Fruit fly (Drosophila melanogaster) whole organism, embryonic: Measurements from ENCODE around the gene MBD-like.

Source experiments
- Bteb2 ChIP-seq: fragments of 200-800 bp; sonication (Bioruptor generic); optimal IDR thresholded peaks from 2 replicates; lab custom pipeline; 2016; ENCODE audit warnings: missing biosample characterization, missing genetic modification characterization
- CG10209 ChIP-seq: fragments of 200-800 bp; sonication (Bioruptor generic); optimal IDR thresholded peaks from 3 replicates; lab custom pipeline; 2017; ENCODE audit warnings: missing biosample characterization, mild to moderate bottlenecking, missing genetic modification characterization, missing genetic modification reagents
- CG1024 ChIP-seq: fragments of 200-800 bp; sonication (Bioruptor generic); IDR thresholded peaks from 2 replicates; pipeline ENCODE4 v1.3.6; 2022; ENCODE audit warnings: missing biosample characterization, missing genetic modification characterization
- CG10565 ChIP-seq: fragments of 200-800 bp; sonication (Bioruptor generic); optimal IDR thresholded peaks from 3 replicates; lab custom pipeline; 2016; ENCODE audit warnings: missing biosample characterization, mild to moderate bottlenecking, missing genetic modification characterization
- CG10654 ChIP-seq: fragments of 200-800 bp; sonication (Bioruptor generic); optimal IDR thresholded peaks from 2 replicates; lab custom pipeline; 2016; ENCODE audit warnings: missing biosample characterization, missing genetic modification characterization
- CG10959 ChIP-seq: fragments of 200-800 bp; sonication (Bioruptor generic); IDR thresholded peaks from 2 replicates; pipeline ENCODE4 v1.3.6; 2022; ENCODE audit warnings: missing biosample characterization, missing genetic modification characterization
- CG12155 ChIP-seq: fragments of 200-800 bp; sonication (Bioruptor generic); optimal IDR thresholded peaks from 3 replicates; lab custom pipeline; 2016; ENCODE audit warnings: missing biosample characterization, missing genetic modification characterization
- CG12299 ChIP-seq: fragments of 200-800 bp; sonication (Bioruptor generic); optimal IDR thresholded peaks from 2 replicates; lab custom pipeline; 2018; ENCODE audit warnings: missing biosample characterization, mild to moderate bottlenecking, missing genetic modification characterization
- CG15269 ChIP-seq: fragments of 200-800 bp; sonication (Bioruptor generic); optimal IDR thresholded peaks from 2 replicates; lab custom pipeline; 2018; ENCODE audit warnings: missing biosample characterization, mild to moderate bottlenecking, missing genetic modification characterization, moderate library complexity
- CG1832 ChIP-seq: fragments of 200-800 bp; sonication (Bioruptor generic); optimal IDR thresholded peaks from 2 replicates; lab custom pipeline; 2017; ENCODE audit warnings: missing biosample characterization, mild to moderate bottlenecking, missing genetic modification characterization, inconsistent platforms
- CG30403 ChIP-seq: fragments of 200-800 bp; sonication (Bioruptor generic); optimal IDR thresholded peaks from 3 replicates; lab custom pipeline; 2016; ENCODE audit warnings: missing biosample characterization, missing genetic modification characterization
- CG32772 ChIP-seq: fragments of 200-800 bp; sonication (Bioruptor generic); IDR thresholded peaks from 2 replicates; pipeline ENCODE4 v1.3.6; 2022; ENCODE audit warnings: missing biosample characterization, missing genetic modification characterization
- CG34422 ChIP-seq: fragments of 200-800 bp; sonication (Bioruptor generic); IDR thresholded peaks from 3 replicates; pipeline ENCODE4 v1.3.6; 2022; ENCODE audit warnings: missing biosample characterization, missing genetic modification characterization
- CG6683 ChIP-seq: fragments of 200-800 bp; sonication (Bioruptor generic); optimal IDR thresholded peaks from 2 replicates; lab custom pipeline; 2017; ENCODE audit warnings: missing biosample characterization, mild to moderate bottlenecking, missing genetic modification characterization, missing genetic modification reagents
- CG8290 ChIP-seq, 3 experiments: fragments of 200-800 bp; sonication (Bioruptor generic); optimal IDR thresholded peaks; 2 replicates each; lab custom pipeline; 2016 to 2019; ENCODE audit warnings: missing biosample characterization in 3 of 3, missing genetic modification characterization in 3 of 3, mild to moderate bottlenecking in 2 of 3, moderate library complexity in 1 of 3
- CG9609 ChIP-seq: fragments of 200-800 bp; sonication (Bioruptor generic); optimal IDR thresholded peaks from 3 replicates; lab custom pipeline; 2016; ENCODE audit warnings: missing biosample characterization, missing genetic modification characterization
- CTCF ChIP-seq: fragments of 200-800 bp; sonication (Bioruptor generic); optimal IDR thresholded peaks from 2 replicates; lab custom pipeline; 2017; ENCODE audit warnings: missing biosample characterization, mild to moderate bottlenecking, missing genetic modification characterization, moderate library complexity
- CkIIα-i1 ChIP-seq: fragments of 200-800 bp; sonication (Bioruptor generic); IDR thresholded peaks from 2 replicates; pipeline ENCODE4 v1.3.6; 2022; ENCODE audit warnings: missing biosample characterization, missing genetic modification characterization
- Hand ChIP-seq: fragments of 200-800 bp; sonication (Bioruptor generic); optimal IDR thresholded peaks from 2 replicates; lab custom pipeline; 2017; ENCODE audit warnings: mild to moderate bottlenecking, missing biosample characterization, missing genetic modification reagents, missing genetic modification characterization
- Hr3 ChIP-seq: fragments of 200-800 bp; sonication (Bioruptor generic); optimal IDR thresholded peaks from 3 replicates; lab custom pipeline; 2016; ENCODE audit warnings: missing biosample characterization, missing genetic modification characterization
- Hr78 ChIP-seq, 2 experiments: fragments of 200-800 bp in 1 of 2; fragments of >200 bp in 1 of 2; sonication (Bioruptor generic) in 1 of 2; optimal IDR thresholded peaks; 2 replicates each; lab custom pipeline; 2017 to 2019; ENCODE audit warnings: missing biosample characterization in 2 of 2, missing genetic modification characterization in 2 of 2, mild to moderate bottlenecking in 1 of 2, moderate library complexity in 1 of 2
- Meics ChIP-seq: fragments of 200-800 bp; sonication (Bioruptor generic); optimal IDR thresholded peaks from 2 replicates; lab custom pipeline; 2017; ENCODE audit warnings: missing biosample characterization, mild to moderate bottlenecking, missing genetic modification characterization
- Nf-YB ChIP-seq: fragments of 200-800 bp; sonication (Bioruptor generic); optimal IDR thresholded peaks from 3 replicates; lab custom pipeline; 2019; ENCODE audit warnings: missing biosample characterization, mild to moderate bottlenecking, missing genetic modification characterization, moderate library complexity
- NfI ChIP-seq: fragments of 200-800 bp; sonication (Bioruptor generic); optimal IDR thresholded peaks from 3 replicates; lab custom pipeline; 2018; ENCODE audit warnings: missing biosample characterization, mild to moderate bottlenecking, missing genetic modification characterization, moderate library complexity
- Pdp1 ChIP-seq, 2 experiments: fragments of 200-800 bp; sonication (Bioruptor generic); optimal IDR thresholded peaks; 3 replicates each; lab custom pipeline; 2016; ENCODE audit warnings: missing biosample characterization in 2 of 2, missing genetic modification characterization in 2 of 2, mild to moderate bottlenecking in 1 of 2, moderate library complexity in 1 of 2
- Rfx ChIP-seq: fragments of 200-800 bp; sonication (Bioruptor generic); IDR thresholded peaks from 2 replicates; pipeline ENCODE4 v1.3.6; 2022; ENCODE audit warnings: missing biosample characterization, missing genetic modification characterization
- Scr ChIP-seq: fragments of 200-800 bp; sonication (Bioruptor generic); IDR thresholded peaks from 2 replicates; pipeline ENCODE4 v1.3.6; 2022; ENCODE audit warnings: missing biosample characterization, missing genetic modification characterization; ENCODE audit not compliant: partially characterized antibody
- Sry-β ChIP-seq: fragments of 200-800 bp; sonication (Bioruptor generic); optimal IDR thresholded peaks from 2 replicates; lab custom pipeline; 2018; ENCODE audit warnings: missing biosample characterization, mild to moderate bottlenecking, missing genetic modification characterization, moderate library complexity
- ab ChIP-seq: fragments of 200-800 bp; sonication (Bioruptor generic); optimal IDR thresholded peaks from 2 replicates; lab custom pipeline; 2016; ENCODE audit warnings: missing biosample characterization, missing genetic modification characterization
- ac ChIP-seq: fragments of 200-800 bp; sonication (Bioruptor generic); optimal IDR thresholded peaks from 3 replicates; lab custom pipeline; 2017; ENCODE audit warnings: missing biosample characterization, mild to moderate bottlenecking, missing genetic modification characterization
- ara ChIP-seq: fragments of 200-800 bp; sonication (Bioruptor generic); IDR thresholded peaks from 2 replicates; pipeline ENCODE4 v1.3.6; 2022; ENCODE audit warnings: missing biosample characterization, missing genetic modification characterization
- az2 ChIP-seq: fragments of 200-800 bp; sonication (Bioruptor generic); optimal IDR thresholded peaks from 3 replicates; lab custom pipeline; 2016; ENCODE audit warnings: missing biosample characterization, missing genetic modification characterization
- bigmax ChIP-seq: fragments of 200-800 bp; sonication (Bioruptor generic); optimal IDR thresholded peaks from 2 replicates; lab custom pipeline; 2018; ENCODE audit warnings: missing biosample characterization, mild to moderate bottlenecking, missing genetic modification characterization
- br ChIP-seq: fragments of >200 bp; optimal IDR thresholded peaks from 2 replicates; lab custom pipeline; 2017
- caup ChIP-seq: fragments of 200-800 bp; sonication (Bioruptor generic); optimal IDR thresholded peaks from 3 replicates; lab custom pipeline; 2017; ENCODE audit warnings: missing biosample characterization, mild to moderate bottlenecking, missing genetic modification characterization, moderate library complexity; ENCODE audit not compliant: severe bottlenecking
- chn ChIP-seq: fragments of 200-800 bp; sonication (Bioruptor generic); optimal IDR thresholded peaks from 2 replicates; lab custom pipeline; 2016; ENCODE audit warnings: missing biosample characterization, missing genetic modification characterization
- da ChIP-seq: fragments of 200-800 bp; sonication (Bioruptor generic); optimal IDR thresholded peaks from 2 replicates; lab custom pipeline; 2016; ENCODE audit warnings: missing biosample characterization, missing genetic modification characterization
- fd3F ChIP-seq: fragments of 200-800 bp; sonication (Bioruptor generic); optimal IDR thresholded peaks from 2 replicates; lab custom pipeline; 2018; ENCODE audit warnings: missing biosample characterization, mild to moderate bottlenecking, missing genetic modification characterization, moderate library complexity
- ftz-f1 ChIP-seq: fragments of 200-800 bp; sonication (Bioruptor generic); optimal IDR thresholded peaks from 2 replicates; lab custom pipeline; 2016; ENCODE audit warnings: missing biosample characterization, missing genetic modification characterization
- h ChIP-seq: fragments of >200 bp; optimal IDR thresholded peaks from 2 replicates; lab custom pipeline; 2017
- phol ChIP-seq: fragments of 200-800 bp; sonication (Bioruptor generic); optimal IDR thresholded peaks from 3 replicates; lab custom pipeline; 2018; ENCODE audit warnings: missing biosample characterization, mild to moderate bottlenecking, missing genetic modification characterization, moderate library complexity
- pita ChIP-seq: fragments of 200-800 bp; sonication (Bioruptor generic); optimal IDR thresholded peaks from 2 replicates; lab custom pipeline; 2017; ENCODE audit warnings: missing biosample characterization, mild to moderate bottlenecking, missing genetic modification characterization
- prd ChIP-seq, 3 experiments: fragments of >200 bp in 2 of 3; fragments of 200-800 bp in 1 of 3; sonication (Bioruptor generic) in 1 of 3; optimal IDR thresholded peaks in 2 of 3; IDR thresholded peaks in 1 of 3; 2 replicates in 2 of 3; 3 replicates in 1 of 3; pipeline versions ENCODE4 v1.3.6 to Lab custom; 2017 to 2022; ENCODE audit warnings: missing biosample characterization in 1 of 3, missing genetic modification characterization in 1 of 3
- sens-2 ChIP-seq: fragments of 200-800 bp; sonication (Bioruptor generic); IDR thresholded peaks from 2 replicates; pipeline ENCODE4 v1.3.6; 2022; ENCODE audit warnings: missing biosample characterization, missing genetic modification characterization
- so ChIP-seq: fragments of 200-800 bp; sonication (Bioruptor generic); IDR thresholded peaks from 3 replicates; pipeline ENCODE4 v1.3.6; 2022; ENCODE audit warnings: missing biosample characterization, missing genetic modification characterization
- sr ChIP-seq: fragments of 200-800 bp; sonication (Bioruptor generic); IDR thresholded peaks from 3 replicates; pipeline ENCODE4 v1.3.6; 2022; ENCODE audit warnings: missing biosample characterization, missing genetic modification characterization
- ssp ChIP-seq: fragments of 200-800 bp; sonication (Bioruptor generic); IDR thresholded peaks from 2 replicates; pipeline ENCODE4 v1.3.6; 2022; ENCODE audit warnings: missing biosample characterization, missing genetic modification characterization
- stc ChIP-seq: fragments of 200-800 bp; sonication (Bioruptor generic); IDR thresholded peaks from 2 replicates; pipeline ENCODE4 v1.3.6; 2022; ENCODE audit warnings: missing biosample characterization, missing genetic modification characterization

MBD-like gene

DNA sequence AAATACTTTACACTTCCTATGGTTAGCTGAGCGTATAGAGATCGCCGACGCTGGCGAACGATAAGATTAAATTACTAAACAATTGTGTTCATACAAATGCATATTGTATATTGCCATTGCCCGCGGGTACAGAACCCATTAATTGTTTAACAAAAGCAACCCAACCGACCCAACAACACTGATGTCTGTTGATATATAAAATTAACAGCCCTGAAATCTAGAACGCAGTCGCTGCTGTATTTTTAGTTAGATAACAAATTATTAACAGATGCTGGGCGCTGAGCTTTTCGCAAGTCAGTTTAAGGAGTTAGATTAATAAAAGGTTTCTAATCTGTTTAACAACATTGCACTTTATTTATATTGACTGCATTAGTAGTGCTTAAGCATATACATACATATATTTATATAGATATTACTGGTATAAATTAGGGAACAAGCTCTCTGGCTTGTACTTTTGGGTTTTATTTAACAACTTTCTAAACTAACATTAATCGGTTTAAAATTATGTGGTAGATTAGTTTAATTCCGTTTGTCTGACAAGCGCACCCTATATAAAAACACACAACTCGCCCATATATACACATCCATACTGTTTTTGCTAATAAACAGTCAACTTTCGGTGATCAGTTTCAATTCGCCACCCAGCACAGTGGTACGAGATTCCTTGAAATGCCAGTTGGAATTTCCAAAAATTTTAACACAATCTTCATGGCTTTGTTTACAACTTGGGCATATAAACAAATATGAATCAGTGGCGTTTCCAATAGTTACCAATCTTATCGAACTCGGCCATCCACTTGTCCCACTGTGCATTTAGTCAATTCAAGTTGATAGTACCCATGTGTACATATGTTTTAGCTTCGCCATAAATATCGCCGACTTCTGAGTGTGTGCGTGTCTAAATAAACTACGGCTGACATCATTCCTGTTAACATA lies 31.4 kb upstream of the MBD-like start (continued):
- TF ChIP-seq CG15269 (peak; percentile 87), CG10565 (GFP tag; lab: Kevin White, UChicago) (peak; percentile 58), Meics (GFP tag; lab: Kevin White, UChicago) (peak; percentile 95), CkIIα-i1 (GFP tag; lab: Robert Waterston, UW) (peak; percentile 66), ab (peak; percentile 65), stc (GFP tag; lab: Robert Waterston, UW) (peak; percentile 90), chn (peak; percentile 74), h (lab: Kevin White, UChicago) (no peak), CG10654 (GFP tag; lab: Kevin White, UChicago) (peak; percentile 86), CG8290 (GFP tag; optimal IDR thresholded peaks at IDR 0.05; lab: Kevin White, UChicago) (no peak), CG8290 (tag; optimal IDR thresholded peaks at IDR 0.05; lab: Kevin White, UChicago) (peak in 1 of 2 experiments; percentile 94), CG12299 (tag; lab: Kevin White, UChicago) (peak; percentile 66), CG34422 (GFP tag; lab: Robert Waterston, UW) (peak; percentile 93), da (GFP tag; lab: Kevin White, UChicago) (peak; percentile 64), CG10959 (GFP tag; lab: Robert Waterston, UW) (peak; percentile 78), CG10209 (GFP tag; lab: Kevin White, UChicago) (peak; percentile 73), ara (peak; percentile 74), CG30403 (GFP tag; lab: Kevin White, UChicago) (peak; percentile 85), ssp (GFP tag; lab: Robert Waterston, UW) (peak; percentile 74), Pdp1 (GFP tag; optimal IDR thresholded peaks at IDR 0.05; lab: Kevin White, UChicago) (peak; percentile 87 to 93), Nf-YB (GFP tag; lab: Kevin White, UChicago) (peak; percentile 24), ac (no peak), fd3F (GFP tag; lab: Kevin White, UChicago) (peak; percentile 78), CG32772 (peak; percentile 87), Hr3 (GFP tag; lab: Kevin White, UChicago) (peak; percentile 64), NfI (GFP tag; lab: Kevin White, UChicago) (peak; percentile 88), prd (optimal IDR thresholded peaks at IDR 0.05; lab: Kevin White, UChicago) (no peak), prd (GFP tag; IDR thresholded peaks at IDR 0.05; lab: Robert Waterston, UW) (peak; percentile 92), Sry-β (GFP tag; lab: Kevin White, UChicago) (no peak), bigmax (GFP tag; lab: Kevin White, UChicago) (peak; percentile 51), br (lab: Kevin White, UChicago) (no peak), CTCF (GFP tag; lab: Kevin White, UChicago) (no peak), Scr (GFP tag; lab: Robert Waterston, UW) (no peak), pita (GFP tag; lab: Kevin White, UChicago) (no peak), phol (peak; percentile 75), CG12155 (GFP tag; lab: Kevin White, UChicago) (peak; percentile 70), az2 (peak; percentile 74), CG1024 (GFP tag; lab: Robert Waterston, UW) (peak; percentile 59), so (GFP tag; lab: Robert Waterston, UW) (peak; percentile 87; the same call in 2 of the 3 replicates), Bteb2 (GFP tag; lab: Kevin White, UChicago) (peak; percentile 78), sr (GFP tag; lab: Robert Waterston, UW) (peak; percentile 74; the same call in 1 of the 3 replicates), Hand (GFP tag; lab: Kevin White, UChicago) (peak; percentile 67), sens-2 (GFP tag; lab: Robert Waterston, UW) (peak; percentile 72), CG6683 (GFP tag; lab: Kevin White, UChicago) (peak; percentile 86), ftz-f1 (GFP tag; lab: Kevin White, UChicago) (peak; percentile 65), Hr78 (GFP tag; optimal IDR thresholded peaks at IDR 0.05; lab: Kevin White, UChicago) (peak in 1 of 2 experiments; percentile 18), CG1832 (GFP tag; lab: Kevin White, UChicago) (no peak), CG9609 (GFP tag; lab: Kevin White, UChicago) (peak; percentile 73), caup (GFP tag; lab: Kevin White, UChicago) (peak; percentile 94), Rfx (GFP tag; lab: Robert Waterston, UW) (peak; percentile 98)
